Fruit fly (Drosophila melanogaster) whole organism, embryonic: ENCODE results near the gene Art1.

Experiments
- Antp ChIP-seq: fragments of 200-800 bp; sonication (Bioruptor generic); optimal IDR thresholded peaks from 3 replicates; lab custom pipeline; 2016; ENCODE audit warnings: missing biosample characterization, missing genetic modification characterization
- Asciz ChIP-seq: fragments of 200-800 bp; sonication (Bioruptor generic); optimal IDR thresholded peaks from 2 replicates; lab custom pipeline; 2017; ENCODE audit warnings: missing biosample characterization, mild to moderate bottlenecking, missing genetic modification characterization, missing genetic modification reagents
- BtbVII ChIP-seq: fragments of 200-800 bp; sonication (Bioruptor generic); optimal IDR thresholded peaks from 3 replicates; lab custom pipeline; 2017; ENCODE audit warnings: missing biosample characterization, mild to moderate bottlenecking, missing genetic modification characterization
- CG10366 ChIP-seq: fragments of 200-800 bp; sonication (Bioruptor generic); IDR thresholded peaks from 2 replicates; pipeline ENCODE4 v1.3.6; 2022; ENCODE audit warnings: missing biosample characterization, missing genetic modification characterization
- CG10959 ChIP-seq: fragments of 200-800 bp; sonication (Bioruptor generic); IDR thresholded peaks from 2 replicates; pipeline ENCODE4 v1.3.6; 2022; ENCODE audit warnings: missing biosample characterization, missing genetic modification characterization
- CG10979 ChIP-seq: fragments of 200-800 bp; sonication (Bioruptor generic); optimal IDR thresholded peaks from 2 replicates; lab custom pipeline; 2018; ENCODE audit warnings: missing biosample characterization, mild to moderate bottlenecking, missing genetic modification characterization, moderate library complexity
- CG12155 ChIP-seq: fragments of 200-800 bp; sonication (Bioruptor generic); optimal IDR thresholded peaks from 3 replicates; lab custom pipeline; 2016; ENCODE audit warnings: missing biosample characterization, missing genetic modification characterization
- CG12219 ChIP-seq: fragments of 200-800 bp; sonication (Bioruptor generic); optimal IDR thresholded peaks from 3 replicates; lab custom pipeline; 2018; ENCODE audit warnings: missing biosample characterization, mild to moderate bottlenecking, missing genetic modification characterization
- CG12236 ChIP-seq: fragments of 200-800 bp; sonication (Bioruptor generic); optimal IDR thresholded peaks from 2 replicates; lab custom pipeline; 2016; ENCODE audit warnings: missing biosample characterization, missing genetic modification characterization
- CG12299 ChIP-seq: fragments of 200-800 bp; sonication (Bioruptor generic); optimal IDR thresholded peaks from 2 replicates; lab custom pipeline; 2018; ENCODE audit warnings: missing biosample characterization, mild to moderate bottlenecking, missing genetic modification characterization
- CG12744 ChIP-seq: fragments of 200-800 bp; sonication (Bioruptor generic); optimal IDR thresholded peaks from 2 replicates; lab custom pipeline; 2016; ENCODE audit warnings: missing biosample characterization, missing genetic modification characterization
- CG13624 ChIP-seq: fragments of 200-800 bp; sonication (Bioruptor generic); optimal IDR thresholded peaks from 2 replicates; lab custom pipeline; 2016; ENCODE audit warnings: missing biosample characterization, missing genetic modification characterization
- CG14860 ChIP-seq: fragments of 200-800 bp; sonication (Bioruptor generic); IDR thresholded peaks from 3 replicates; pipeline ENCODE4 v1.3.6; 2022; ENCODE audit warnings: missing biosample characterization, missing genetic modification characterization; ENCODE audit not compliant: partially characterized antibody
- CG17359 ChIP-seq: fragments of 200-800 bp; sonication (Bioruptor generic); optimal IDR thresholded peaks from 3 replicates; lab custom pipeline; 2018; ENCODE audit warnings: missing biosample characterization, mild to moderate bottlenecking, missing genetic modification characterization, moderate library complexity
- CG17568 ChIP-seq: fragments of 200-800 bp; sonication (Bioruptor generic); optimal IDR thresholded peaks from 2 replicates; lab custom pipeline; 2018; ENCODE audit warnings: missing biosample characterization, mild to moderate bottlenecking, missing genetic modification characterization, moderate library complexity
- CG17612 ChIP-seq: fragments of 200-800 bp; sonication (Bioruptor generic); IDR thresholded peaks from 2 replicates; pipeline ENCODE4 v1.3.6; 2022; ENCODE audit warnings: missing biosample characterization, missing genetic modification characterization
- CG2199 ChIP-seq: fragments of 200-800 bp; sonication (Bioruptor generic); IDR thresholded peaks from 3 replicates; pipeline ENCODE4 v1.3.6; 2022; ENCODE audit warnings: missing biosample characterization, missing genetic modification characterization
- CG2889 ChIP-seq: fragments of 200-800 bp; sonication (Bioruptor generic); IDR thresholded peaks from 3 replicates; pipeline ENCODE4 v1.3.6; 2022; ENCODE audit warnings: missing biosample characterization, missing genetic modification characterization
- CG30020 ChIP-seq: fragments of 200-800 bp; optimal IDR thresholded peaks from 2 replicates; lab custom pipeline; 2019; ENCODE audit warnings: missing biosample characterization, mild to moderate bottlenecking, missing genetic modification characterization, moderate library complexity
- CG6791 ChIP-seq: fragments of 200-800 bp; sonication (Bioruptor generic); IDR thresholded peaks from 3 replicates; pipeline ENCODE4 v1.3.6; 2022; ENCODE audit warnings: missing biosample characterization, missing genetic modification characterization; ENCODE audit not compliant: partially characterized antibody
- CG7556 ChIP-seq: fragments of 200-800 bp; sonication (Bioruptor generic); optimal IDR thresholded peaks from 2 replicates; lab custom pipeline; 2017; ENCODE audit warnings: missing biosample characterization, mild to moderate bottlenecking, missing genetic modification characterization
- CG7987 ChIP-seq: fragments of 200-800 bp; sonication (Bioruptor generic); optimal IDR thresholded peaks from 2 replicates; lab custom pipeline; 2018; ENCODE audit warnings: missing biosample characterization, mild to moderate bottlenecking, missing genetic modification characterization, moderate library complexity
- CG9932 ChIP-seq: fragments of 200-800 bp; sonication (Bioruptor generic); IDR thresholded peaks from 2 replicates; pipeline ENCODE4 v1.3.6; 2022; ENCODE audit warnings: missing biosample characterization, missing genetic modification characterization
- CHES-1-like ChIP-seq: fragments of 200-800 bp; sonication (Bioruptor generic); optimal IDR thresholded peaks from 2 replicates; lab custom pipeline; 2016; ENCODE audit warnings: missing biosample characterization, missing genetic modification characterization
- CoRest ChIP-seq: fragments of 200-800 bp; sonication (Bioruptor generic); optimal IDR thresholded peaks from 3 replicates; lab custom pipeline; 2018; ENCODE audit warnings: missing biosample characterization, mild to moderate bottlenecking, missing genetic modification characterization, moderate library complexity
- D19B ChIP-seq: fragments of 200-800 bp; sonication (Bioruptor generic); optimal IDR thresholded peaks from 2 replicates; lab custom pipeline; 2017; ENCODE audit warnings: missing biosample characterization, mild to moderate bottlenecking, missing genetic modification characterization
- ERR ChIP-seq: fragments of 200-800 bp; sonication (Bioruptor generic); optimal IDR thresholded peaks from 2 replicates; lab custom pipeline; 2016; ENCODE audit warnings: missing biosample characterization, missing genetic modification characterization
- Ets97D ChIP-seq: fragments of 200-800 bp; sonication (Bioruptor generic); optimal IDR thresholded peaks from 3 replicates; lab custom pipeline; 2016; ENCODE audit warnings: missing biosample characterization, missing genetic modification characterization
- Gsc ChIP-seq: fragments of 200-800 bp; sonication (Bioruptor generic); IDR thresholded peaks from 2 replicates; pipeline ENCODE4 v1.3.6; 2022; ENCODE audit warnings: missing biosample characterization, missing genetic modification characterization
- Oaz ChIP-seq: fragments of 200-800 bp; sonication (Bioruptor generic); IDR thresholded peaks from 2 replicates; pipeline ENCODE4 v1.3.6; 2022; ENCODE audit warnings: missing biosample characterization, missing genetic modification characterization
- Opbp ChIP-seq: fragments of 200-800 bp; sonication (Bioruptor generic); IDR thresholded peaks from 3 replicates; pipeline ENCODE4 v1.3.6; 2022; ENCODE audit warnings: missing biosample characterization, missing genetic modification characterization; ENCODE audit not compliant: partially characterized antibody
- Rfx ChIP-seq: fragments of 200-800 bp; sonication (Bioruptor generic); IDR thresholded peaks from 2 replicates; pipeline ENCODE4 v1.3.6; 2022; ENCODE audit warnings: missing biosample characterization, missing genetic modification characterization
- Side ChIP-seq: fragments of 200-800 bp; sonication (Bioruptor generic); optimal IDR thresholded peaks from 2 replicates; lab custom pipeline; 2016; ENCODE audit warnings: missing biosample characterization, missing genetic modification characterization
- Stat92E ChIP-seq, 3 experiments: fragments of >200 bp in 2 of 3; fragments of 200-800 bp in 1 of 3; sonication (Bioruptor generic) in 1 of 3; optimal IDR thresholded peaks; 2 replicates each; lab custom pipeline; 2017 to 2019; ENCODE audit warnings: missing biosample characterization in 3 of 3, missing genetic modification characterization in 3 of 3, mild to moderate bottlenecking in 1 of 3, moderate library complexity in 1 of 3
- chinmo ChIP-seq: fragments of 200-800 bp; sonication (Bioruptor generic); IDR thresholded peaks from 4 replicates; pipeline ENCODE4 v1.3.6; 2022; ENCODE audit warnings: missing biosample characterization, missing genetic modification characterization; ENCODE audit not compliant: partially characterized antibody
- chm ChIP-seq: fragments of 200-800 bp; sonication (Bioruptor generic); IDR thresholded peaks from 2 replicates; pipeline ENCODE4 v1.3.6; 2022; ENCODE audit warnings: missing biosample characterization, missing genetic modification characterization
- dan ChIP-seq: fragments of 200-800 bp; sonication (Bioruptor generic); IDR thresholded peaks from 2 replicates; pipeline ENCODE4 v1.3.6; 2022; ENCODE audit warnings: missing biosample characterization, missing genetic modification characterization
- fd96Cb ChIP-seq: fragments of 200-800 bp; sonication (Bioruptor generic); optimal IDR thresholded peaks from 2 replicates; lab custom pipeline; 2018; ENCODE audit warnings: missing biosample characterization, mild to moderate bottlenecking, missing genetic modification characterization, moderate library complexity
- grau ChIP-seq: fragments of 200-800 bp; optimal IDR thresholded peaks from 3 replicates; lab custom pipeline; 2019; ENCODE audit warnings: missing biosample characterization, mild to moderate bottlenecking, missing genetic modification characterization, moderate library complexity
- gsb-n ChIP-seq: fragments of 200-800 bp; sonication (Bioruptor generic); optimal IDR thresholded peaks from 3 replicates; lab custom pipeline; 2018; ENCODE audit warnings: missing biosample characterization, mild to moderate bottlenecking, missing genetic modification characterization
- hbn ChIP-seq: fragments of 200-800 bp; sonication (Bioruptor generic); IDR thresholded peaks from 2 replicates; pipeline ENCODE4 v1.3.6; 2022; ENCODE audit warnings: missing biosample characterization, missing genetic modification characterization; ENCODE audit not compliant: partially characterized antibody
- jumu ChIP-seq: fragments of 200-800 bp; sonication (Bioruptor generic); optimal IDR thresholded peaks from 3 replicates; lab custom pipeline; 2016; ENCODE audit warnings: missing biosample characterization, missing genetic modification characterization
- lov ChIP-seq, 2 experiments: fragments of 200-800 bp in 1 of 2; fragments of >200 bp in 1 of 2; sonication (Bioruptor generic) in 1 of 2; IDR thresholded peaks in 1 of 2; optimal IDR thresholded peaks in 1 of 2; 2 replicates in 1 of 2; 3 replicates in 1 of 2; pipeline versions ENCODE4 v1.3.6 to Lab custom; 2017 to 2022; ENCODE audit warnings: missing biosample characterization in 1 of 2, missing genetic modification characterization in 1 of 2
- luna ChIP-seq: fragments of 200-800 bp; sonication (Bioruptor generic); optimal IDR thresholded peaks from 2 replicates; lab custom pipeline; 2016; ENCODE audit warnings: missing biosample characterization, missing genetic modification characterization
- mam ChIP-seq: fragments of 200-800 bp; sonication (Bioruptor generic); optimal IDR thresholded peaks from 3 replicates; lab custom pipeline; 2016; ENCODE audit warnings: missing biosample characterization, missing genetic modification characterization
- mld ChIP-seq: fragments of 200-800 bp; sonication (Bioruptor generic); IDR thresholded peaks from 3 replicates; pipeline ENCODE4 v1.3.6; 2022; ENCODE audit warnings: missing biosample characterization, missing genetic modification characterization; ENCODE audit not compliant: partially characterized antibody
- pb ChIP-seq: fragments of 200-800 bp; sonication (Bioruptor generic); optimal IDR thresholded peaks from 3 replicates; lab custom pipeline; 2016; ENCODE audit warnings: missing biosample characterization, missing genetic modification characterization
- pnt ChIP-seq: fragments of 200-800 bp; sonication (Bioruptor generic); optimal IDR thresholded peaks from 3 replicates; lab custom pipeline; 2016; ENCODE audit warnings: missing biosample characterization, missing genetic modification characterization
- sob ChIP-seq: fragments of 200-800 bp; sonication (Bioruptor generic); IDR thresholded peaks from 2 replicates; pipeline ENCODE4 v1.3.6; 2022; ENCODE audit warnings: missing biosample characterization, missing genetic modification characterization
- vnd ChIP-seq: fragments of 200-800 bp; sonication (Bioruptor generic); IDR thresholded peaks from 3 replicates; pipeline ENCODE4 v1.3.6; 2022; ENCODE audit warnings: missing biosample characterization, missing genetic modification characterization; ENCODE audit not compliant: partially characterized antibody

Art1 gene

dm6 chr3R:10788186-10788585, at the start of gene Art1, which contains the start of gene Mcm5 (continued):
- TF ChIP-seq CG13624 (GFP tag; lab: Kevin White, UChicago) (peak; percentile 63), CG2889 (GFP tag; lab: Robert Waterston, UW) (no peak), Opbp (GFP tag; lab: Robert Waterston, UW) (peak; percentile 80), Antp (peak; percentile 53), CG7987 (GFP tag; lab: Kevin White, UChicago) (no peak), mld (GFP tag; lab: Robert Waterston, UW) (no peak; the same call in 2 of the 3 replicates), Side (GFP tag; lab: Kevin White, UChicago) (peak; percentile 15), CG12236 (no peak), BtbVII (GFP tag; lab: Kevin White, UChicago) (no peak), CG10979 (tag; lab: Kevin White, UChicago) (peak; percentile 19), Asciz (no peak), CHES-1-like (GFP tag; lab: Kevin White, UChicago) (peak; percentile 74), luna (GFP tag; lab: Kevin White, UChicago) (no peak), D19B (no peak), pnt (no peak), CG17359 (no peak), CG12744 (GFP tag; lab: Kevin White, UChicago) (peak; percentile 30), jumu (GFP tag; lab: Kevin White, UChicago) (peak; percentile 53), CG12219 (no peak), CG10366 (no peak), CG12299 (tag; lab: Kevin White, UChicago) (no peak), Ets97D (GFP tag; lab: Kevin White, UChicago) (peak; percentile 80), grau (peak; percentile 48), CG12155 (GFP tag; lab: Kevin White, UChicago) (peak; percentile 61), CoRest (tag; lab: Kevin White, UChicago) (peak; percentile 80), chm (no peak), CG30020 (tag; lab: Kevin White, UChicago) (peak; percentile 61), chinmo (0 out of 4 replicates have a peak, but pooled peaks have one; percentile 73), CG14860 (GFP tag; lab: Robert Waterston, UW) (peak; percentile 90), CG10959 (GFP tag; lab: Robert Waterston, UW) (no peak), CG6791 (GFP tag; lab: Robert Waterston, UW) (peak; percentile 85; the same call in 2 of the 3 replicates), vnd (GFP tag; lab: Robert Waterston, UW) (peak; percentile 93), lov (optimal IDR thresholded peaks at IDR 0.05; lab: Kevin White, UChicago) (no peak), lov (GFP tag; IDR thresholded peaks at IDR 0.05; lab: Robert Waterston, UW) (no peak), CG17568 (no peak), Rfx (GFP tag; lab: Robert Waterston, UW) (peak; percentile 53), mam (GFP tag; lab: Kevin White, UChicago) (peak; percentile 52), hbn (peak; percentile 91), Oaz (GFP tag; lab: Robert Waterston, UW) (no peak), CG9932 (GFP tag; lab: Robert Waterston, UW) (peak; percentile 75), Gsc (GFP tag; lab: Robert Waterston, UW) (no peak), gsb-n (no peak), dan (no peak), ERR (GFP tag; lab: Kevin White, UChicago) (no peak), Stat92E (GFP tag; optimal IDR thresholded peaks at IDR 0.05; lab: Kevin White, UChicago) (no peak), fd96Cb (tag; lab: Kevin White, UChicago) (no peak), CG7556 (GFP tag; lab: Kevin White, UChicago) (no peak), sob (peak; percentile 70), pb (GFP tag; lab: Kevin White, UChicago) (no peak), CG2199 (no peak), CG17612 (GFP tag; lab: Robert Waterston, UW) (no peak)
